Worm (Caenorhabditis elegans): ENCODE data around the gene F42G8.8.

DNA sequence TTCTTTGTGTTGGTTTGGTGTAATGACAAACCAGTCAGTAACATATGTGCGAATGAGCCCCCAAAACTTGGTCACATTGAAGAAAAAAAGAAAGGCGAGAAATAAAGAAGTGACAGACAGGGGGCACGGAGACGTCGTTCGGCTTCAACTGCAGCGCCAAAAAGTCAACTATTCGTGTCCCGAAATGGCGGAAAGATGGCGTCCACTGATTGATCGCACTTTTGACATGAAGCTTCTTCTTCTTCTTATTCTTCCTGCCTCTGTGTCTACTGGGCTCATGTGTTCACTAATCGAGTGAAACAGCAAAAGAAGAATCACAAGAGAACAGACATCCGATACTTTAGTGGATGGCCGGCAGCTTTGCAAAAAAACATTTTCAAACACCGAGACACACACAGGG is 49.8 kb upstream of the F42G8.8 start:
- no peak for TF ChIP-seq R02D3.7 (tag; optimal IDR thresholded peaks at IDR 0.05)
- no peak for TF ChIP-seq egl-27 (tag; optimal IDR thresholded peaks at IDR 0.05)
- no peak for TF ChIP-seq snpc-4 (tag; optimal IDR thresholded peaks at IDR 0.05)
- peak in 1 of 2 experiments; percentile 27 for TF ChIP-seq mdl-1 (tag; optimal IDR thresholded peaks at IDR 0.05)
- no peak for TF ChIP-seq elt-3 (tag; optimal IDR thresholded peaks at IDR 0.05)
- no peak for TF ChIP-seq dmd-4 (tag; optimal IDR thresholded peaks at IDR 0.05)
- no peak for TF ChIP-seq unc-39 (tag; optimal IDR thresholded peaks at IDR 0.05)
- TF ChIP-seq F13H6.1 (tag; optimal IDR thresholded peaks at IDR 0.05) = peak; percentile 25
- no peak for TF ChIP-seq nhr-12 (tag; optimal IDR thresholded peaks at IDR 0.05)
- no peak for TF ChIP-seq unc-62 (GFP tag; optimal IDR thresholded peaks at IDR 0.05)
- no peak for TF ChIP-seq ztf-4 (tag; optimal IDR thresholded peaks at IDR 0.05)
- TF ChIP-seq nhr-11 (tag; optimal IDR thresholded peaks at IDR 0.05) = no peak

Data from whole organism, L2 larva.